Worm (Caenorhabditis elegans) whole organism, L2 larva: ENCODE data around the gene F22D3.4.

Experiments used
- alr-1 ChIP-seq: fragments of 150-350 bp; optimal IDR thresholded peaks from 2 replicates; lab custom pipeline; 2014; ENCODE audit warnings: missing biosample characterization, missing genetic modification characterization
- aly-2 ChIP-seq: fragments of 150-350 bp; optimal IDR thresholded peaks from 2 replicates; lab custom pipeline; 2014; ENCODE audit warnings: missing biosample characterization, missing genetic modification characterization
- ceh-16 ChIP-seq: fragments of 150-350 bp; optimal IDR thresholded peaks from 2 replicates; lab custom pipeline; 2014; ENCODE audit warnings: missing biosample characterization, missing genetic modification characterization
- ceh-82 ChIP-seq: fragments of 150-350 bp; optimal IDR thresholded peaks from 2 replicates; lab custom pipeline; 2014; ENCODE audit warnings: missing biosample characterization, missing genetic modification characterization
- egl-27 ChIP-seq: sonication (generic microtip); optimal IDR thresholded peaks from 3 replicates; lab custom pipeline; 2017; ENCODE audit warnings: missing biosample characterization, missing genetic modification reagents, missing genetic modification characterization
- elt-1 ChIP-seq: fragments of 150-350 bp; optimal IDR thresholded peaks from 2 replicates; lab custom pipeline; 2014; ENCODE audit warnings: missing biosample characterization, missing genetic modification characterization
- fos-1 ChIP-seq: fragments of 150-350 bp; optimal IDR thresholded peaks from 2 replicates; lab custom pipeline; 2014; ENCODE audit warnings: missing biosample characterization, missing genetic modification characterization
- nhr-11 ChIP-seq: fragments of 150-350 bp; optimal IDR thresholded peaks from 2 replicates; lab custom pipeline; 2014; ENCODE audit warnings: missing biosample characterization, missing genetic modification characterization
- nhr-25 ChIP-seq: fragments of 150-350 bp; sonication (generic microtip); optimal IDR thresholded peaks from 3 replicates; lab custom pipeline; 2014; ENCODE audit warnings: missing biosample characterization, missing genetic modification characterization
- nhr-77 ChIP-seq: fragments of 150-350 bp; optimal IDR thresholded peaks from 2 replicates; lab custom pipeline; 2014; ENCODE audit warnings: missing biosample characterization, missing genetic modification characterization
- sma-9 ChIP-seq, 2 experiments: fragments of 150-350 bp in 1 of 2; sonication (generic microtip) in 1 of 2; optimal IDR thresholded peaks; 2 replicates each; lab custom pipeline; 2014 to 2016; ENCODE audit warnings: missing genetic modification characterization in 2 of 2, mild to moderate bottlenecking in 1 of 2, missing biosample characterization in 1 of 2, missing compliant biosample characterization in 1 of 2, missing genetic modification reagents in 1 of 2, moderate library complexity in 1 of 2
- snpc-4 ChIP-seq: fragments of 150-350 bp; optimal IDR thresholded peaks from 2 replicates; lab custom pipeline; 2014; ENCODE audit warnings: missing biosample characterization, missing genetic modification characterization
- zag-1 ChIP-seq: fragments of 150-350 bp; optimal IDR thresholded peaks from 2 replicates; lab custom pipeline; 2014; ENCODE audit warnings: missing biosample characterization, missing genetic modification characterization

DNA sequence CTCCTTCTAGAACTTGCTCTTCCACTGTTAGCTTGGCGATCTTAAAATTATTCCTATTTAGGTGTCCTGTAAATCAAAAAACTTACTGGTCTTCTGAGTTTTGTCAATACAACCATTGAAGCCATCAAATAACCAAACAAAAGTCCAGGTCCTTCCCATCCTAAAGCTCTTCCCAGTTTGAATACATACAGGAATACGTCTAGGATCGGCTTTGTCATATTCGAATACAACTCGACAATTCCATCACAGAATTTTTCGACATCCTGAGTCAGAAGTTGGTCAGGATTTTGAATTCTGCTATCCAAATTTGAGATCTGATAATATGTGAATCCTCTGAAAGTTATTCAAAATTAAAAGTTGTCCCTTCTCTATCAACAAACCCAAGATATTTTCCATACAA is 45.1 kb downstream of the F22D3.4 start:
- TF ChIP-seq sma-9 (GFP tag; optimal IDR thresholded peaks at IDR 0.05; lab: Kevin White, UChicago): no peak
- no peak for TF ChIP-seq sma-9 (tag; optimal IDR thresholded peaks at IDR 0.05; lab: Kevin White, UChicago)
- no peak for TF ChIP-seq fos-1
- no peak for TF ChIP-seq zag-1 (tag; lab: Kevin White, UChicago)
- no peak for TF ChIP-seq nhr-11 (tag; lab: Kevin White, UChicago)
- no peak for TF ChIP-seq nhr-25 (tag; lab: Kevin White, UChicago)
- TF ChIP-seq ceh-82 (tag; lab: Kevin White, UChicago): no peak
- no peak for TF ChIP-seq aly-2 (tag; lab: Kevin White, UChicago)
- TF ChIP-seq elt-1: no peak
- no peak for TF ChIP-seq ceh-16
- no peak for TF ChIP-seq alr-1 (tag; lab: Kevin White, UChicago)
- no peak for TF ChIP-seq snpc-4 (tag; lab: Kevin White, UChicago)
- TF ChIP-seq nhr-77 (tag; lab: Kevin White, UChicago): no peak
- TF ChIP-seq egl-27: no peak
